Fruit fly (Drosophila melanogaster): ENCODE results near the gene Eip74EF.

Gene Eip74EF

DNA sequence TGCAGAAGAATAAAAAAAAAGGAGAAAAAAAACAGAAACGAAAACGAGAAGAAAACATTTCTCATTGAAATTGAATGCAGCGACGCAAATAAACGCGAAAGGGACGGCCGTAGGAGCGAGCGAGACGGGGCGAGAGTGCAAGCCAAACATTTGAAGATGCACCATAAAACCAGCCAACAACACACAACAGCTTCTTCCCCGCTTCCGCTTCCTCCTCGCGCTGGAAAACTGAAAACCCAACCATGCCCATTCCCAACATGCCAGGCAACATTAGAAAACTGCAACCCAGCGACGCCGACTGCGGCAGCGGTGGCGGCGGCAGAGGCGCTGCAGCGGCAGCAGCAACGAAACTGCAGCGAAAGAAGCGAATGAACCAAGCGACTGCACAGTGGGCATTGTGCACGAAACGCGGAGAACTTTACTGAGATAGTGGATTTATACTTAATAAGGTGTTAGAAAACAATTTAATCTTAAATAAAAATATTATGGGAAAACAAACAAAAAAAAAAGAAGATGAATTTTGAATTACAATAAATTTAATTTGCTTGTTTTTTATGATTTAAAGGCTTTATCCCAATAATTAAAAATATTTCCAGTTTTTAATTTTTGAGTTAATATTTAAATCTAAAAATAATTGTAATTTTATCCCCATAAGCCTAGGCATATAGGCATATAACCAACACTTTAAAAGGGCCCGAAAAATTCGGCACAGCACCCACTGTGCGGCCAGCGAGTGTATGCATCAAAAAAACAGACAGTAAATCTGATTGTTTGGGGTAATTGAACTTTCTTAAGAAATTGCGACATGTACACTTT is 8.0 kb downstream of the Eip74EF start (continued):
- TF ChIP-seq CG11695 (GFP tag; IDR thresholded peaks at IDR 0.05) (0 out of 3 replicates have a peak, but pooled peaks have one; percentile 25), peb (GFP tag; IDR thresholded peaks at IDR 0.05) (no peak), hkb (optimal IDR thresholded peaks at IDR 0.05) (no peak), hkb (GFP tag; IDR thresholded peaks at IDR 0.05) (peak; percentile 51; the same call in 1 of the 2 replicates), Hmr (GFP tag; optimal IDR thresholded peaks at IDR 0.05) (no peak), pros (GFP tag; optimal IDR thresholded peaks at IDR 0.05) (no peak), CG11398 (GFP tag; optimal IDR thresholded peaks at IDR 0.05) (no peak), salm (tag; optimal IDR thresholded peaks at IDR 0.05) (peak; percentile 8), Rx (GFP tag; IDR thresholded peaks at IDR 0.05) (no peak), CG9437 (GFP tag; optimal IDR thresholded peaks at IDR 0.05) (peak; percentile 83), CG1647 (GFP tag; optimal IDR thresholded peaks at IDR 0.05) (no peak), CG11560 (tag; IDR thresholded peaks at IDR 0.05) (0 out of 3 replicates have a peak, but pooled peaks have one; percentile 25), al (GFP tag; IDR thresholded peaks at IDR 0.05) (no peak), bbx (GFP tag; IDR thresholded peaks at IDR 0.05; ENCODE audit: partially characterized antibody) (no peak), CG14667 (GFP tag; IDR thresholded peaks at IDR 0.05) (no peak), sob (GFP tag; IDR thresholded peaks at IDR 0.05) (no peak), gsb (GFP tag; IDR thresholded peaks at IDR 0.05) (no peak), CG10147 (GFP tag; optimal IDR thresholded peaks at IDR 0.05) (no peak), dmrt11E (tag; optimal IDR thresholded peaks at IDR 0.05) (peak; percentile 86), CG10321 (GFP tag; IDR thresholded peaks at IDR 0.05) (no peak), CG5245 (GFP tag; optimal IDR thresholded peaks at IDR 0.05) (peak; percentile 35), BtbVII (GFP tag; optimal IDR thresholded peaks at IDR 0.05) (peak; percentile 42), Adf1 (GFP tag; IDR thresholded peaks at IDR 0.05) (no peak), YL-1 (GFP tag; optimal IDR thresholded peaks at IDR 0.05) (no peak), yki (optimal IDR thresholded peaks at IDR 0.05) (no peak), Antp (GFP tag; optimal IDR thresholded peaks at IDR 0.05) (no peak), CG10543 (GFP tag; optimal IDR thresholded peaks at IDR 0.05) (no peak), grn (GFP tag; optimal IDR thresholded peaks at IDR 0.05) (no peak), CG11456 (GFP tag; IDR thresholded peaks at IDR 0.05) (peak; percentile 30; the same call in 1 of the 3 replicates), Mad (GFP tag; optimal IDR thresholded peaks at IDR 0.05) (peak; percentile 21), amos (GFP tag; IDR thresholded peaks at IDR 0.05; ENCODE audit: partially characterized antibody) (no peak), CG1832 (GFP tag; optimal IDR thresholded peaks at IDR 0.05) (peak; percentile 17), CG34376 (GFP tag; optimal IDR thresholded peaks at IDR 0.05) (no peak), z (GFP tag; IDR thresholded peaks at IDR 0.05) (0 out of 3 replicates have a peak, but pooled peaks have one; percentile 44), CG4707 (GFP tag; optimal IDR thresholded peaks at IDR 0.05) (peak; percentile 46), HLH4C (GFP tag; IDR thresholded peaks at IDR 0.05; ENCODE audit: partially characterized antibody) (no peak), run (tag; optimal IDR thresholded peaks at IDR 0.05) (no peak), CG1792 (GFP tag; optimal IDR thresholded peaks at IDR 0.05) (no peak), trem (tag; optimal IDR thresholded peaks at IDR 0.05) (peak; percentile 68), GATAe (GFP tag; conservative IDR thresholded peaks at IDR 0.05) (no peak), gfzf (GFP tag; optimal IDR thresholded peaks at IDR 0.05) (no peak), tap (tag; optimal IDR thresholded peaks at IDR 0.05) (peak; percentile 23), CG6765 (GFP tag; optimal IDR thresholded peaks at IDR 0.05) (no peak), onecut (GFP tag; IDR thresholded peaks at IDR 0.05) (peak; percentile 32; the same call in 1 of the 2 replicates), CG6175 (GFP tag; IDR thresholded peaks at IDR 0.05) (no peak), ash1 (GFP tag; optimal IDR thresholded peaks at IDR 0.05) (no peak), da (GFP tag; optimal IDR thresholded peaks at IDR 0.05) (no peak), mirr (GFP tag; optimal IDR thresholded peaks at IDR 0.05) (no peak), gcm (GFP tag; optimal IDR thresholded peaks at IDR 0.05) (peak; percentile 30), CG1603 (tag; optimal IDR thresholded peaks at IDR 0.05) (no peak)
